Worm (Caenorhabditis elegans) whole organism, young adult: ENCODE data around the gene str-232.

Source experiments
- B0019.2 ChIP-seq: fragments of 200-800 bp; sonication (Bioruptor generic); conservative IDR thresholded peaks from 2 replicates; pipeline ENCODE4 v1.3.6; 2022; ENCODE audit warnings: missing genetic modification reagents, missing genetic modification characterization, missing compliant biosample characterization
- B0035.1 ChIP-seq: sonication (generic microtip); optimal IDR thresholded peaks from 2 replicates; lab custom pipeline; 2016; ENCODE audit warnings: missing genetic modification characterization, mild to moderate bottlenecking, missing compliant biosample characterization, missing genotype, missing genetic modification reagents
- B0261.1 ChIP-seq: sonication (generic microtip); optimal IDR thresholded peaks from 2 replicates; lab custom pipeline; 2016; ENCODE audit warnings: mild to moderate bottlenecking, missing genetic modification characterization, moderate library complexity, missing compliant biosample characterization
- D2030.7 ChIP-seq: fragments of 200-800 bp; sonication (Bioruptor generic); IDR thresholded peaks from 2 replicates; pipeline ENCODE4 v1.3.6; 2022; ENCODE audit warnings: missing genetic modification reagents, missing genetic modification characterization, missing compliant biosample characterization
- F22D6.2 ChIP-seq: sonication (generic microtip); optimal IDR thresholded peaks from 2 replicates; lab custom pipeline; 2016; ENCODE audit warnings: mild to moderate bottlenecking, missing genetic modification characterization, missing compliant biosample characterization
- F33H1.4 ChIP-seq: fragments of 200-800 bp; sonication (Bioruptor generic); IDR thresholded peaks from 2 replicates; pipeline ENCODE4 v1.3.6; 2022; ENCODE audit warnings: missing genetic modification reagents, missing genetic modification characterization, missing compliant biosample characterization
- F37B4.10 ChIP-seq: fragments of 200-800 bp; sonication (Bioruptor generic); IDR thresholded peaks from 2 replicates; pipeline ENCODE4 v1.3.6; 2022; ENCODE audit warnings: missing genetic modification characterization, missing compliant biosample characterization
- F39B2.1 ChIP-seq: fragments of 200-800 bp; sonication (Bioruptor generic); IDR thresholded peaks from 2 replicates; pipeline ENCODE4 v1.3.6; 2022; ENCODE audit warnings: missing genetic modification reagents, missing genetic modification characterization, missing compliant biosample characterization
- F55B11.4 ChIP-seq: sonication (generic microtip); optimal IDR thresholded peaks from 2 replicates; lab custom pipeline; 2016; ENCODE audit warnings: missing compliant biosample characterization, missing genetic modification characterization, borderline replicate concordance; ENCODE audit not compliant: insufficient read depth
- K12H6.12 ChIP-seq: fragments of 200-800 bp; sonication (Bioruptor generic); optimal IDR thresholded peaks from 2 replicates; lab custom pipeline; 2018; ENCODE audit warnings: mild to moderate bottlenecking, missing genetic modification characterization, missing compliant biosample characterization
- T26A5.8 ChIP-seq: sonication (generic microtip); optimal IDR thresholded peaks from 2 replicates; lab custom pipeline; 2016; ENCODE audit warnings: missing genetic modification characterization, missing compliant biosample characterization
- Y53F4B.3 ChIP-seq: fragments of 200-800 bp; sonication (Bioruptor generic); IDR thresholded peaks from 2 replicates; pipeline ENCODE4 v1.3.6; 2022; ENCODE audit warnings: missing genetic modification reagents, missing genetic modification characterization, missing compliant biosample characterization
- Y56A3A.18 ChIP-seq: fragments of 200-800 bp; sonication (Bioruptor generic); IDR thresholded peaks from 2 replicates; pipeline ENCODE4 v1.3.6; 2022; ENCODE audit warnings: missing genetic modification reagents, missing genetic modification characterization, missing compliant biosample characterization
- Y79H2A.3 ChIP-seq: fragments of 200-800 bp; sonication (Bioruptor generic); conservative IDR thresholded peaks from 2 replicates; pipeline ENCODE4 v1.3.6; 2022; ENCODE audit warnings: missing genetic modification reagents, missing genetic modification characterization, missing compliant biosample characterization
- ama-1 ChIP-seq, 3 experiments: fragments of 150-350 bp in 1 of 3; sonication (generic microtip) in 2 of 3; optimal IDR thresholded peaks; 2 replicates each; lab custom pipeline; 2014 to 2018; ENCODE audit warnings: missing biosample characterization in 2 of 3, missing genetic modification characterization in 2 of 3, missing genetic modification reagents in 2 of 3
- aptf-2 ChIP-seq: fragments of 200-800 bp; sonication (Bioruptor generic); conservative IDR thresholded peaks from 2 replicates; pipeline ENCODE4 v1.3.6; 2022; ENCODE audit warnings: missing genetic modification reagents, missing genetic modification characterization, missing compliant biosample characterization
- attf-5 ChIP-seq: fragments of 200-800 bp; sonication (Bioruptor generic); optimal IDR thresholded peaks from 2 replicates; lab custom pipeline; 2018; ENCODE audit warnings: mild to moderate bottlenecking, missing genetic modification characterization, missing compliant biosample characterization
- attf-6 ChIP-seq: fragments of 200-800 bp; sonication (Bioruptor generic); IDR thresholded peaks from 2 replicates; pipeline ENCODE4 v1.3.6; 2022; ENCODE audit warnings: missing genetic modification reagents, missing genetic modification characterization, missing compliant biosample characterization
- bed-1 ChIP-seq: fragments of 200-800 bp; sonication (Bioruptor generic); IDR thresholded peaks from 2 replicates; pipeline ENCODE4 v1.3.6; 2022; ENCODE audit warnings: missing genetic modification reagents, missing genetic modification characterization, missing compliant biosample characterization
- bed-2 ChIP-seq: fragments of 200-800 bp; sonication (Bioruptor generic); IDR thresholded peaks from 2 replicates; pipeline ENCODE4 v1.3.6; 2022; ENCODE audit warnings: missing genetic modification reagents, missing genetic modification characterization, missing compliant biosample characterization
- ceh-27 ChIP-seq: fragments of 200-800 bp; sonication (Bioruptor generic); optimal IDR thresholded peaks from 2 replicates; lab custom pipeline; 2018; ENCODE audit warnings: mild to moderate bottlenecking, missing genetic modification characterization, moderate library complexity, missing compliant biosample characterization
- chd-7 ChIP-seq: sonication (generic microtip); optimal IDR thresholded peaks from 2 replicates; lab custom pipeline; 2016; ENCODE audit warnings: mild to moderate bottlenecking, missing genetic modification characterization, moderate library complexity, missing compliant biosample characterization
- dpl-1 ChIP-seq: fragments of 150-350 bp; optimal IDR thresholded peaks from 2 replicates; lab custom pipeline; 2014; ENCODE audit warnings: missing biosample characterization, missing genetic modification reagents, missing genetic modification characterization
- efl-1 ChIP-seq: fragments of 150-350 bp; optimal IDR thresholded peaks from 2 replicates; lab custom pipeline; 2014; ENCODE audit warnings: missing biosample characterization, missing genetic modification reagents, missing genetic modification characterization
- egl-44 ChIP-seq: fragments of 200-800 bp; sonication (Bioruptor generic); IDR thresholded peaks from 2 replicates; pipeline ENCODE4 v1.3.6; 2022; ENCODE audit warnings: missing genetic modification reagents, missing genetic modification characterization, missing compliant biosample characterization
- fkh-3 ChIP-seq: sonication (generic microtip); optimal IDR thresholded peaks from 2 replicates; lab custom pipeline; 2016; ENCODE audit warnings: mild to moderate bottlenecking, missing genetic modification characterization, missing compliant biosample characterization
- hsf-1 ChIP-seq: fragments of 200-800 bp; sonication (Bioruptor generic); IDR thresholded peaks from 2 replicates; pipeline ENCODE4 v1.3.6; 2022; ENCODE audit warnings: missing genetic modification reagents, missing genetic modification characterization, missing compliant biosample characterization
- madf-6 ChIP-seq: fragments of 200-800 bp; sonication (Bioruptor generic); IDR thresholded peaks from 2 replicates; pipeline ENCODE4 v1.3.6; 2022; ENCODE audit warnings: missing genetic modification reagents, missing genetic modification characterization, missing compliant biosample characterization
- madf-8 ChIP-seq: fragments of 200-800 bp; sonication (Bioruptor generic); conservative IDR thresholded peaks from 2 replicates; pipeline ENCODE4 v1.3.6; 2022; ENCODE audit warnings: missing genetic modification reagents, missing genetic modification characterization, missing compliant biosample characterization
- mcd-1 ChIP-seq: fragments of 200-800 bp; sonication (Bioruptor generic); IDR thresholded peaks from 2 replicates; pipeline ENCODE4 v1.3.6; 2022; ENCODE audit warnings: missing genetic modification reagents, missing genetic modification characterization, missing compliant biosample characterization
- mes-4 ChIP-seq: sonication (generic microtip); optimal IDR thresholded peaks from 2 replicates; lab custom pipeline; 2016; ENCODE audit warnings: missing genotype, missing genetic modification characterization, missing compliant biosample characterization
- nfya-2 ChIP-seq: fragments of 200-800 bp; sonication (Bioruptor generic); IDR thresholded peaks from 2 replicates; pipeline ENCODE4 v1.3.6; 2022; ENCODE audit warnings: missing genetic modification reagents, missing genetic modification characterization, missing compliant biosample characterization
- nhr-90 ChIP-seq: sonication (generic microtip); optimal IDR thresholded peaks from 2 replicates; lab custom pipeline; 2016; ENCODE audit warnings: missing genotype, mild to moderate bottlenecking, missing genetic modification characterization, missing compliant biosample characterization
- repo-1 ChIP-seq: sonication (generic microtip); optimal IDR thresholded peaks from 2 replicates; lab custom pipeline; 2017; ENCODE audit warnings: mild to moderate bottlenecking, missing genetic modification characterization, missing compliant biosample characterization
- rpc-1 ChIP-seq, 2 experiments: fragments of 150-350 bp in 1 of 2; sonication (generic microtip) in 1 of 2; optimal IDR thresholded peaks; 2 replicates each; lab custom pipeline; 2014 to 2018; ENCODE audit warnings: missing biosample characterization in 1 of 2, missing genetic modification characterization in 1 of 2, missing genetic modification reagents in 1 of 2, missing genotype in 1 of 2
- sea-2 ChIP-seq: fragments of 200-800 bp; sonication (Bioruptor generic); IDR thresholded peaks from 2 replicates; pipeline ENCODE4 v1.3.6; 2022; ENCODE audit warnings: missing genetic modification characterization, missing compliant biosample characterization
- snpc-3.4 ChIP-seq: sonication (generic microtip); optimal IDR thresholded peaks from 2 replicates; lab custom pipeline; 2017; ENCODE audit warnings: missing genetic modification characterization, mild to moderate bottlenecking, missing compliant biosample characterization, antibody characterized with exemption, moderate library complexity, missing genotype, missing genetic modification reagents
- tlf-1 ChIP-seq: fragments of 200-800 bp; sonication (Bioruptor generic); optimal IDR thresholded peaks from 2 replicates; lab custom pipeline; 2018; ENCODE audit warnings: mild to moderate bottlenecking, missing genetic modification characterization, missing compliant biosample characterization
- unc-62 ChIP-seq: fragments of 150-350 bp; optimal IDR thresholded peaks from 2 replicates; lab custom pipeline; 2014; ENCODE audit warnings: missing biosample characterization, missing genetic modification reagents, missing genetic modification characterization
- xnd-1 ChIP-seq: sonication (generic microtip); optimal IDR thresholded peaks from 2 replicates; lab custom pipeline; 2016; ENCODE audit warnings: missing genotype, missing genetic modification reagents, missing genetic modification characterization, missing compliant biosample characterization
- ztf-25 ChIP-seq: fragments of 200-800 bp; sonication (Bioruptor generic); IDR thresholded peaks from 2 replicates; pipeline ENCODE4 v1.3.6; 2022; ENCODE audit warnings: missing genetic modification reagents, missing genetic modification characterization, missing compliant biosample characterization

The str-232 gene

DNA sequence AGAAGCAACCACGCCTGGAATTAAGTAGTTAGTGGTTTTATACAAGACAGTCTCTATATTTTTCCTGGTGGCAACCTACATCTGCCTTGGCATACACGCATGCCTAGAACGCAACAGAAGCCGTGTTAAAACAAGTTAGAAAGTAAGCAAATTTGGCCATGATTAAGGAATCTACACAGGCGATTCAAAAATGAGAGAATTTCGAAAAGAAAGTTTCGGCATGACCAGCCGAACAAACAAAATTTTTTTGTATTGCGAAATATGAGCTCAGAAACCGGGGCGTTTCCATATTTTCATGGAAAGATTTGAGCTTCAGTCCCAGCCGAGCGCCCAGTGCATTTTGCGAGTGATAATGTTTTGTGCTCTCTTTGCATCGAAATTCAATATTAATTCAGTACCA lies 44.6 kb upstream of the str-232 start, which contains the start of gene F14H3.15:
Gene F14H3.15 (minus strand): TSS at position 101 of the 400 bp plus-strand sequence.
- TF ChIP-seq attf-5 (GFP tag; lab: Kevin White, UChicago) (no peak), B0035.1 (tag; lab: Kevin White, UChicago) (no peak), rpc-1 (optimal IDR thresholded peaks at IDR 0.05; lab: Kevin White, UChicago) (no peak), rpc-1 (tag; optimal IDR thresholded peaks at IDR 0.05; lab: Kevin White, UChicago) (no peak), bed-2 (GFP tag; lab: Robert Waterston, UW) (no peak), sea-2 (no peak), repo-1 (no peak), Y53F4B.3 (no peak), K12H6.12 (tag; lab: Kevin White, UChicago) (no peak), ztf-25 (no peak), chd-7 (tag; lab: Kevin White, UChicago) (no peak), F22D6.2 (tag; lab: Kevin White, UChicago) (no peak), fkh-3 (tag; lab: Kevin White, UChicago) (no peak), Y56A3A.18 (GFP tag; lab: Robert Waterston, UW) (no peak), F37B4.10 (GFP tag; lab: Robert Waterston, UW) (no peak), mcd-1 (GFP tag; lab: Robert Waterston, UW) (no peak), B0019.2 (no peak), ama-1 (optimal IDR thresholded peaks at IDR 0.05; lab: Kevin White, UChicago) (no peak), ama-1 (GFP tag; optimal IDR thresholded peaks at IDR 0.05; lab: Kevin White, UChicago) (no peak), ceh-27 (GFP tag; lab: Kevin White, UChicago) (no peak)

DNA sequence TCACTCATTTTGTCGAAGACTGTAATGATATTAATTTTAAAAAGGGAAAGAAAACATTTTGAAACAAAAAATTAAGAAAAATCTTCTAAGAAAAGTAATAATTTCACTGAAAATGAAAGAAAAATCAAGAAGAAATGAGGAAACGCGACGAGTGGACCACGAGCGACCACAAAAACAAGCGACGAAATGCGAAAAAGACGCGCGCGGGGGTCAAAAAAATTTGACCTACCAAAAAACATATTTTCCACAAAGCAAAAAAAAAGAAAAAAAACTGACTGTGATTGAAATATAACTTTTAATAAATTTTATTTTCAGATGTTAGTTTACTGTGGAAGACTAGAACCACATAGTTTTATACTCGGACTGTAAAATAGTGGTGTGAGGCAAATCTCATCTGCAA lies 43.3 kb upstream of the str-232 start, which contains the start of gene F14H3.6:
Gene F14H3.6 (minus strand): TSS at position 22 of the 400 bp plus-strand sequence.
- TF ChIP-seq efl-1 (GFP tag; lab: Kevin White, UChicago): peak; percentile 86
- TF ChIP-seq F33H1.4: no peak
- TF ChIP-seq D2030.7 (GFP tag; lab: Robert Waterston, UW): peak; percentile 20; the same call in 1 of the 2 replicates
- TF ChIP-seq madf-6 (GFP tag; lab: Robert Waterston, UW): peak; percentile 86
- peak; percentile 44 for TF ChIP-seq xnd-1 (tag; lab: Kevin White, UChicago)
- no peak for TF ChIP-seq bed-1 (GFP tag; lab: Robert Waterston, UW)
- peak; percentile 69 for TF ChIP-seq dpl-1 (GFP tag; lab: Kevin White, UChicago)
- no peak for TF ChIP-seq aptf-2 (GFP tag; lab: Robert Waterston, UW)
- TF ChIP-seq madf-8 (GFP tag; lab: Robert Waterston, UW): peak; percentile 75

DNA sequence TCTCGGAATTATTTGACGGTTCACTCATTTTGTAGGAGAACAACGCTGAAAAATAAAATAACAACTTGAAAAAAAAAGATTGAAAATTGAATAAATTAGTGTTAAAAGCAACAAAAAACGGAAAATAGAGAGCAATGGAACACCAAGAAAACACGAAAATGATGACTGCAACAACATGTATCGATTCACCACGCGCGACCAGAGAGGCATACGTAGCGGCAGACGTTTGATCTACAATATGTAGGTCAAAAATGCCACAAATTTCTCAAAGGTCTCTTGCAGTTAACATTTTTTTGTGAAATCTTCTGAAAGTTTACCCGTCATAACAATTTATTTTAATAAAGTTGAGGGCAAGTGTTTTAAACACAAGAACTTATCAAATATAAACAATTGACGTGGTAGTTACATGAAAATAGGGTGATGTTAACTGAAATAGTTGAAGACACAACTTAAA lies 41.5 kb upstream of the str-232 start, which contains the start of gene F14H3.5:
Gene F14H3.5 (minus strand): TSS at position 51 of the 454 bp plus-strand sequence.
- TF ChIP-seq Y79H2A.3 (0 out of 2 replicates have a peak, but pooled peaks have one; percentile 26), egl-44 (GFP tag; lab: Robert Waterston, UW) (no peak), mes-4 (no peak), nfya-2 (GFP tag; lab: Robert Waterston, UW) (no peak), efl-1 (GFP tag; lab: Kevin White, UChicago) (peak; percentile 69), F55B11.4 (no peak), unc-62 (GFP tag; lab: Kevin White, UChicago) (no peak), madf-6 (GFP tag; lab: Robert Waterston, UW) (peak; percentile 71), dpl-1 (GFP tag; lab: Kevin White, UChicago) (peak; percentile 46), T26A5.8 (tag; lab: Kevin White, UChicago) (no peak), tlf-1 (GFP tag; lab: Kevin White, UChicago) (no peak), D2030.7 (GFP tag; lab: Robert Waterston, UW) (no peak), snpc-3.4 (tag; lab: Kevin White, UChicago) (peak; percentile 38), F33H1.4 (no peak), hsf-1 (GFP tag; lab: Robert Waterston, UW) (0 out of 2 replicates have a peak, but pooled peaks have one; percentile 54), F39B2.1 (GFP tag; lab: Robert Waterston, UW) (no peak), madf-8 (GFP tag; lab: Robert Waterston, UW) (0 out of 2 replicates have a peak, but pooled peaks have one; percentile 26), nhr-90 (tag; lab: Kevin White, UChicago) (no peak), attf-6 (GFP tag; lab: Robert Waterston, UW) (0 out of 2 replicates have a peak, but pooled peaks have one; percentile 7), B0261.1 (tag; lab: Kevin White, UChicago) (no peak), xnd-1 (tag; lab: Kevin White, UChicago) (no peak), B0019.2 (no peak)
